Fruit fly (Drosophila melanogaster): ENCODE results near the gene CG15578.

The CG15578 gene

dm6 chrX:4252690-4253089, 25.1 kb downstream of the CG15578 start, which contains the start of gene CG15576:
CG15576 (minus strand) TSS chrX:4252790.
- no peak for TF ChIP-seq CG13204 (GFP tag; optimal IDR thresholded peaks at IDR 0.05)
- no peak for TF ChIP-seq CG17806 (tag; optimal IDR thresholded peaks at IDR 0.05)

DNA sequence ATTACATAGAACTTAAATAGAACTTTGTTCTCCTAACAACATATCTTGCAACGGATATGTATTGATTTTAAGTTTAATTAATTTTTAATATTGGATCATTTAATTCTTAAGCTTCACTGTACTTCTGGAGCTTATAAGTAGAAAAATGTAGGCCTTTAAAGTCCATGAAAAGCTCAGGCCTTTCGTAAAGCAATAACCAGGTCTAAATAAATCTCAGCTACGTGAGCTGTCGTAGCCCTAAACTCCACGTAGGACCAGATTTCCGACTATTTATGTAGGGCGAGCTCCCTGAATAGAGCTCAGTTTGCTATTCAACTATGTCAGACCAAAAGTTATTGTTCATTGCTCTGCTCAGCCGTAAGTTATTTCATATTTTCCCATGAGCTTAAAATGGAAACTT, 29.7 kb downstream of the CG15578 start, which contains the start of gene CG43135:
TSS of gene CG43135 (plus strand) at position 301 of the 400 bp plus-strand sequence.
- no peak for TF ChIP-seq CG8301 (tag; optimal IDR thresholded peaks at IDR 0.05)
- TF ChIP-seq CG32121 (GFP tag; IDR thresholded peaks at IDR 0.05) = no peak
- no peak for TF ChIP-seq CG13204 (GFP tag; optimal IDR thresholded peaks at IDR 0.05)
- TF ChIP-seq CG12605 (GFP tag; IDR thresholded peaks at IDR 0.05) = no peak
- TF ChIP-seq CG4496 (GFP tag; IDR thresholded peaks at IDR 0.05) = no peak
- TF ChIP-seq Pif1A (GFP tag; optimal IDR thresholded peaks at IDR 0.05) = no peak
- TF ChIP-seq CG17806 (tag; optimal IDR thresholded peaks at IDR 0.05) = no peak
- TF ChIP-seq CG8159 (tag; optimal IDR thresholded peaks at IDR 0.05) = no peak
- TF ChIP-seq Pif1B (GFP tag; optimal IDR thresholded peaks at IDR 0.05) = no peak
- no peak for TF ChIP-seq CG14655 (GFP tag; optimal IDR thresholded peaks at IDR 0.05)
- no peak for TF ChIP-seq D1 (tag; optimal IDR thresholded peaks at IDR 0.05)
- no peak for TF ChIP-seq CG10348 (GFP tag; IDR thresholded peaks at IDR 0.05)
- TF ChIP-seq CG15710 (tag; optimal IDR thresholded peaks at IDR 0.05) = no peak
- no peak for TF ChIP-seq Ets98B (GFP tag; IDR thresholded peaks at IDR 0.05)
- TF ChIP-seq CG34367 (tag; optimal IDR thresholded peaks at IDR 0.05) = no peak
- TF ChIP-seq rn (GFP tag; IDR thresholded peaks at IDR 0.05) = no peak
- TF ChIP-seq CG9948 (tag; optimal IDR thresholded peaks at IDR 0.05) = no peak
- no peak for TF ChIP-seq EcR (GFP tag; optimal IDR thresholded peaks at IDR 0.05)

DNA sequence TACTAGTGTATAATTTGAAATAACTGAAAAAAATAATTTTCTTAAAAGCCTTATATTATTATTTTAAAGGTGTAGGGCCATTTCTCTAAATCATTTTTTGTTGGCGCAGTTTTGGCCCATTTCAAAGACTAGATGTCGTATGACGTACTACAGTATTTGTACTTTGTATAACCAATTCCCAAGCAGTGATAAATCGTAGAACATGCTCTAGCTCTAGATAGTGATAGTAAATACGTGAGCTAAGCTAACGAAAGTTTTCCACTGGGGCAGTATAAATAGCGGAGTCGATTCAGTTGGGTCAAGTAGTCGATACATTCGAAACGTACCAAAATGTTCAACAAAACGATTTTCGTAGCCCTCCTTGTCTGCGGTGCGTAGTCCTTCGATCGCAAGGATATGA, 30.7 kb downstream of the CG15578 start, which contains the start of gene CG43134:
TSS of gene CG43134 (plus strand) at position 301 of the 400 bp plus-strand sequence.
- TF ChIP-seq CG12605 (GFP tag; IDR thresholded peaks at IDR 0.05) (no peak), CG8159 (tag; optimal IDR thresholded peaks at IDR 0.05) (no peak), rn (GFP tag; IDR thresholded peaks at IDR 0.05) (no peak), D1 (tag; optimal IDR thresholded peaks at IDR 0.05) (no peak), gl (tag; optimal IDR thresholded peaks at IDR 0.05) (no peak), CG17806 (tag; optimal IDR thresholded peaks at IDR 0.05) (no peak), EcR (GFP tag; optimal IDR thresholded peaks at IDR 0.05) (no peak), CG15710 (tag; optimal IDR thresholded peaks at IDR 0.05) (no peak), CG9948 (tag; optimal IDR thresholded peaks at IDR 0.05) (no peak), Pif1B (GFP tag; optimal IDR thresholded peaks at IDR 0.05) (no peak), CG13204 (GFP tag; optimal IDR thresholded peaks at IDR 0.05) (no peak), CG8301 (tag; optimal IDR thresholded peaks at IDR 0.05) (no peak), CG4496 (GFP tag; IDR thresholded peaks at IDR 0.05) (no peak), fd96Ca (GFP tag; IDR thresholded peaks at IDR 0.05) (no peak)

DNA sequence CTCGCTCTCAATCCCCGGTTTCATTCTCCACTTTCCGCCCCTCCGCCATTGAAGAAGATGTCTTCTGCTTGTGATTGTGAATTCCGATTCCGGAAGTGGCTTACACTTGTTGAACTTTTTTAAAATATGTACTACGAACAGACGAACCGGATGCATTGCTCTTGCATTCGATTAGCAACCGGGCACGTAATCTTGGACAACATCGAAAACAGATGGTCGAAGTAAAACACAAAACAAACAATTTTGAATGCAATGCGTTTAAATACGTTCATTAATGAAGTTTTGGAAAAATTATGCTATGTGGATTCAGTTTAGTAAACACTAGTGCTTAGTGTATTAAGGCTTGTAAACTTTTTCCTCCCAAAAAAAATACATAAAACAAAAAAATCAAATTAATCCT, 31.7 kb downstream of the CG15578 start, which contains the start of gene Muc4B:
TSS of gene Muc4B (minus strand) at position 101 of the 400 bp plus-strand sequence.
- no peak for TF ChIP-seq CG9948 (tag; optimal IDR thresholded peaks at IDR 0.05)
- no peak for TF ChIP-seq CG14655 (GFP tag; optimal IDR thresholded peaks at IDR 0.05)
- no peak for TF ChIP-seq CG8159 (tag; optimal IDR thresholded peaks at IDR 0.05)
- TF ChIP-seq D1 (tag; optimal IDR thresholded peaks at IDR 0.05) = no peak
- TF ChIP-seq EcR (GFP tag; optimal IDR thresholded peaks at IDR 0.05) = no peak
- TF ChIP-seq CG8301 (tag; optimal IDR thresholded peaks at IDR 0.05) = no peak
- TF ChIP-seq Pif1A (GFP tag; optimal IDR thresholded peaks at IDR 0.05) = no peak
- TF ChIP-seq CG34367 (tag; optimal IDR thresholded peaks at IDR 0.05) = no peak

DNA sequence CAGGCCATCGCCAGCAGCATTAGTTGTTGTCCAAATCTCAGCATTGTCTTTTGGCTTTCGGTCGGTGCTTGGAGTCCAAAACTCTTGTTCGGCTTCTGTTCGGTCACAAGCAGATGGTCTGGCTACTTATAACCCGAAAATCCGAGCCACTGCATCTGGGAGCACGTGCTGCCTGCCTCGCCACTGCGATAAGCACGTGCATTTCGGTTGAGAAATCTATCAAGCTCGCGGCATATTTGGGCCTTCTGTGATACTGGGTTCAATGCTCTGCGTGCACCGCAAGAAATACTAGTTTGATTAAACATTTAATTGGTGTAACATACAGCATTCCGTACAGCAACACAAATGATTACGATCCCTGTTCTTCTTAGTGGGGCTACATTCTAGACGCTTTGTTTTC, 35.0 kb downstream of the CG15578 start, which contains the start of gene Femcoat:
TSS of gene Femcoat (minus strand) at position 101 of the 400 bp plus-strand sequence.
- no peak for TF ChIP-seq CG15710 (tag; optimal IDR thresholded peaks at IDR 0.05)
- no peak for TF ChIP-seq CG4496 (GFP tag; IDR thresholded peaks at IDR 0.05)
- TF ChIP-seq EcR (GFP tag; optimal IDR thresholded peaks at IDR 0.05) = no peak

DNA sequence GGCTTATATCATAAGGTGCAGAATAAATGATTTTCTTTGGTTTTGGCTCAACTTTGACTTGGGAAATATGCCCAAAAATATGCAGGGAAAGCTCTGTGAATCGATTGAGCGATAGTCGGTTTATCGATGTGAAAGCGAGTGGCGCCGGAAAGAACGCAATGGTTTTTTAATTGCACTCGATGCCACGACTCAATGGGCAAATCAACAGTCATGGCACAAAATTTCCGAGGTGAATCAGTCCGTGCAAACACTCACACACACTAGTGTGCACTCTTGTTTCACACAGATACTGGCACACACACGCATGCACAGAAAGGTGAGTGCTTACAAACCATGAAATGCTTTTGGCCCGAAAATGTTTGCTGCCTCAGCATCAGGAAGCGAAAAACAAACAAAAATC, 37.6 kb downstream of the CG15578 start:
- no peak for TF ChIP-seq CG17806 (tag; optimal IDR thresholded peaks at IDR 0.05)
- TF ChIP-seq CG4496 (GFP tag; IDR thresholded peaks at IDR 0.05) = peak; percentile 73
- no peak for TF ChIP-seq CG12605 (GFP tag; IDR thresholded peaks at IDR 0.05)
- no peak for TF ChIP-seq CG14655 (GFP tag; optimal IDR thresholded peaks at IDR 0.05)
- no peak for TF ChIP-seq CG8301 (tag; optimal IDR thresholded peaks at IDR 0.05)

Data from whole organism, pupa.